Worm (Caenorhabditis elegans): ENCODE results near the gene kvs-3.

ce11 chrV:9328670-9329069, 10.6 kb downstream of the kvs-3 start, which contains the start of gene K07B1.4:
- no peak for TF ChIP-seq T22C8.4 (GFP tag; IDR thresholded peaks at IDR 0.05)
- no peak for TF ChIP-seq med-1 (GFP tag; optimal IDR thresholded peaks at IDR 0.05; ENCODE audit: insufficient read depth)
- TF ChIP-seq flt-1 (GFP tag; IDR thresholded peaks at IDR 0.05): no peak
- TF ChIP-seq cog-1 (tag; optimal IDR thresholded peaks at IDR 0.05): no peak

Measured in whole organism, midembryonic.